Fruit fly (Drosophila melanogaster) ovary, adult (tissue): ENCODE results near the gene Or65a.

Source experiments
- CG17801 ChIP-seq: fragments of 200-800 bp; optimal IDR thresholded peaks from 2 replicates; lab custom pipeline; 2019; ENCODE audit warnings: missing biosample characterization, mild to moderate bottlenecking, missing genetic modification characterization, moderate library complexity; ENCODE audit not compliant: partially characterized antibody

Gene Or65a

DNA sequence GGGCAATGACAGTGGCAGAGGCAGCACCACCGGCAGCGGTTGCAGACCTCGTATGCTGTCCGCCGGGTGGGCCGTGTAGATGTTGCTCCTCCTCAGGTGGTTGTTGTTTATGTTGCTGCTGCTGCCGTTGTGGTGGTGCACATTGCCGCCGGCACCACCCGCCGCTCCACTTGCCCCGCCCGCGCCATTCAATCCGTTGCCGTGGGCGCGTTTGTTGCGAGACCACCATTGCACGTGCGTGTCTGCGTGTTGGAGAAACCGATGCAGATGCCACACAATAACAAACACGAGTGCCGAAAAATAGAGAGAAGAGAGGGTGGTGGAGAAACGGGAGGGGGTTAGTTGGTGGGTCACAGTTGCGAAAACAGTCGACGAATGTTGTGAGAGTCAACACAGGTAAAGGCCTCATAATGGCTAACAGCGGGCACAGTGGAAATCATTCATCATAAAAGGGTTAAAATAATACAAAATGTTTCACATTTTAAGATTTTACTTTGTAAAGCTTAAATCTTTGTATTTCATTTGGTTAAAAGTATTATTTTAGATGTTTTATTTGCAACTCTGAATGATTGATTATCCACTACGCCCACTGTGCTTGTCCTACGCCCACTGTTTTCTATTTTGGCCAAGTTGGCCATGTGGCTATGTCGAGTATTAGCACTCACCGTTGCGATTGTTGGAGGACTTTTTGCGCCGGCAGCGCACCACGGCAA is 11.1 kb downstream of the Or65a start:
- TF ChIP-seq CG17801 (GFP tag; lab: Kevin White, UChicago): no peak

DNA sequence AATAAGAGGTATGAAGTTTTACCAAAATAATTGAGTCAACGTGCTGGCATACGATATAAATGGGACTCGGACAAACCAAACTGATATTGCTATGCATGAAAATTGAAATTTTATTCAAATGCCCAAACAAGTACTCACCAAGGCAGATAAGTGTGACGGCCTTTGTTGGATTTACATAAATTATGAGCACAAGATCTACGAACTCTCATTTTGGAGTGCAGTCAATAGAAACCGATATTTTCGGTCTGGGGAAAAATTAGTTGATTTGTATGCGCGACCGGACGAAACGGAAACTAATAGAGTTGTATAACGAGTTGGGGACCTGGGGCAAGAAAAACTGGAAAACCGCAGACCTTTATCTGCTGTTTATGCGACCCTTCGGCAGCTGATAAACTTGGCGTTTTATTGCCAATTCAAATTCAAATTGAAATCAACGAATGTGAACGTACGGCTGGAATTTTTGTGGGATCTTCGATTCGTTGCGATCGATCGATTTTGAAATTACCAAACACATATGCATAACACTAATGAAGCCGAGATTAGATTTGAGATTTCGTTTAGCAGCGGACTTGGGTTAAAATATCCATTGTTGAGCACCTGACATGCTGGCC is 15.9 kb downstream of the Or65a start:
- TF ChIP-seq CG17801 (GFP tag; lab: Kevin White, UChicago): no peak

DNA sequence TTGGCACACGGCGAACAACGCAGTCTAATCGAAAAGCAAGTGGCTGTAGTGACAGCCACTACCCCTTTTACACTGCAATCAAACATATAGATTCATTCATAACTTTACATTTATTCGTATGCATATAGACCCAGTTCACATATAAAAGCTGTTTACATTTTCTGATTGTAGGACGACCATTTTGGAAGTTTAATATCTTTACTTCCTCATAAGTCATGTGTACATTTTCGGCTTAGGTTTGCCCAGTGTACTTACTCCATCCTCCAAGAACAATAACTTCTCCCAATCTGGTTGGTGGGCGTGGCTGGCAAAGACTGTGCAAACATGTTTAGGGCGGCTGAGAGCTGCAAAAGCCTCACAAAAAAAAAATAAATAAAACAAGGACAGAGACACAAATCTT is 17.9 kb downstream of the Or65a start:
- no peak for TF ChIP-seq CG17801 (GFP tag; lab: Kevin White, UChicago)

DNA sequence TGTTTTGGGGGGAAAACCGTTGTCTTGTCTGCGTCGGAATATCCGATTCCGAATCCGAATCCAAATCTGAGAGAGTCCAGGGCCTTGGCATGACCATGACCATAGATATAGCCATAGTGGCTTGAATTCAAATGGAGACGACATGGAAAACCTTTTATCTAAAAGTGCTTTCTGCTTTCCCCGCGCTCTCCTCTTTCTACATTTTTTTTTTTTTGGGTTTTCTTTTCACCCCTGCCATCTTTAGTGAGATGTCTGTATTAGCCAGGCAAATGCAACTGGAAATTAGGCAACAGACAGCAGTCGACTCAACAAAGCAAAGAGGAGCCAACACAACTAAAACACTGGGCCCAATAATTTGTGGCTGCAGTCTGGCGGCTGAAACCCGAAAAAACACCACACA is 21.8 kb downstream of the Or65a start:
- TF ChIP-seq CG17801 (GFP tag; lab: Kevin White, UChicago): no peak

dm6 chr3L:6344243-6344642 is 23.8 kb downstream of the Or65a start:
- no peak for TF ChIP-seq CG17801 (GFP tag; lab: Kevin White, UChicago)

DNA sequence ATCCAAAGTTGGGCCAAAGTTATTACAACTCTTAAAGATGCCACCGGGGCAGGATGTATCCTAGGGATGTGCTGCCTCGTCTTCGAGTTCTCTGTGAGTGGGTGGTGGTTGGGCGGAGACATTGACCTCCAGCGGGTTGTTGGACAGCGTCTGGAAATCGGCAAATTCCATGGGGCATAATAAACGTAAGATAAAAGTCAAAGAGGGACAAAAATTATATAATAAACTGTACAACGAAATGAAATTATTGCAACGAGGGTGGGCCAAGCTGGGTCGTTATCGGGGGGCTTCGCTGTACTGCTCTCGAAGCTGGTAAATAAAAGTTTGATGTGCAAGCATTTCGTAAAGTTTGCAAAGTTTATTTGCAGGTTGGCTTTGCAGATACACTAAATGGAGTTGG is 28.0 kb downstream of the Or65a start:
- no peak for TF ChIP-seq CG17801 (GFP tag; lab: Kevin White, UChicago)

dm6 chr3L:6349976-6350375 is 29.6 kb downstream of the Or65a start, which contains the start of gene Sfp65A:
TSS of gene Sfp65A (plus strand) at chr3L:6350276.
- TF ChIP-seq CG17801 (GFP tag; lab: Kevin White, UChicago): no peak

DNA sequence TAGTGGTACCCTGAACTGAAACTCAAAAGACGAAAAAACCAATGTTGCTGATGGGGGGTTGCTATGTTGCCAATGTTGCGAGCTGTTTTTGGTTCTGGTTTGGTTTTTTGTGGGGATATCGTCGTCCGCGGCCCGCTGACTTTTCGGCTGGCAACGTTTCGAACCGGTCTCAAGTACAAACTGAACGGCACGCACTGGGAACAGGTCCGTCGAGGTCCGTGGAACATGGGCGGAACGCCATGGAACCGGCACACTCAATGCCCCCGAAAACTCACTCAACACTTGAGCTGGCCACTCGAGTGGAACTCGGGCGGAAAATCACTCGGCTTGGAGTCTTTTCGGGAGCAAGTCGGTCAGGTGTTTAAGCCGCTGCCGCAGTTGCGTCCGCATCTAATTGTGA is 31.8 kb downstream of the Or65a start, which contains the start of gene CG13300:
CG13300 (minus strand) TSS at position 159 of the 400 bp plus-strand sequence.
- TF ChIP-seq CG17801 (GFP tag; lab: Kevin White, UChicago): no peak

DNA sequence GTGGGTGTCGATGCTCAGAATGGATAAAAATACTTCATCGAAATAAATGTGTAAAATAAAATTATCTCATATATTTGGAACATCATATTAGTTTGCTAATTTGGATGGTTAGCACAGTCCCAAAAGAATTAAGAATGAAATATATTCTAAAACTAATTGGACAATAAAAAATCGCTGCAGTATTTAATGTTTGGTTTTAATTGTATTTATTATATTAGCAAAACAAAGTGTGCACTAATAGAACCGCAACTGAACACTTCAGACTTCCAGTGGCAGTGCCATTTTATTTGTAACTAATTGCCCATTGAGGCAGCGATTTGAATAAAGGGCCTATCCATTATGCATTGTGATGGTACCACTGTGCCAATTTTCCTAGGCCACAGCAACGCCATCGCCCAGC is 34.6 kb downstream of the Or65a start:
- no peak for TF ChIP-seq CG17801 (GFP tag; lab: Kevin White, UChicago)

DNA sequence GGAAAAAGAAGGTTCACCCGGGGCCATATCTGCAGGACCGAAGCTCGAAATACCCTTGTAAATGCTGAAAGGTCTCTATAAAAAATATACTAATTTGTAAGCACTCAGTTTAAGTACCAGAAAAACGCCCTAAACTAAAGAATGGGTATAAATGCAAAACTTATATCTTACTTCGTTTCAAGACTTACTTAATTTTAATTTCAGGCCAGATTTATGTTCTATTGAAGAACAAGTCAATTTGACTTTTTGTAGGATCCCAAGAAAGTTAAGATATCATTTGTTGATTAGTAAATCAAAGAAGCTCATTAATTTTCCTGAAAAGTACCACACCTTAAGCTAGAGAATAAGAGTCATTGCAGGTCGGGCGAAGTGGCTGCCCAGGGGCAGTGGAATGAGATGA is 36.7 kb downstream of the Or65a start:
- no peak for TF ChIP-seq CG17801 (GFP tag; lab: Kevin White, UChicago)

DNA sequence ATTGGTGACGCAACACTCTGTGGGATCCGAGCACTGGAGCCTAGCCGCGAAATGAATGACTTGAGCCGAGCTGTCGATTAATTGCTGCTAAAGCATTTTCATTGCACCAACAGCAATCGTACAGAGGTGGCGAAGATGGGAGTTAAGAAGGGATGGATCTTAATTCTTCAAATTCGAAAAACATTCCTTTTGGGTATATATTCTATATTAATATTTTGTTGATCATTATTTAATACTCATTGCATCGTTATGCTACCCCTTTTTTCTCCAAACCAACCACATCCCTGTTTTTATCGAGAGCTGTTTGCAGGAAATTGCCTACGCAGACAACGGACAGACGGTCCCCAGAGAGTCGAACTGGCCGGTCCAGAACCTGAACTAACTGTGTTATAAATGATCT is 38.1 kb downstream of the Or65a start:
- no peak for TF ChIP-seq CG17801 (GFP tag; lab: Kevin White, UChicago)

- no peak for TF ChIP-seq CG17801 (GFP tag; lab: Kevin White, UChicago)
Measured at dm6 chr3L:6359205-6359604, 38.8 kb downstream of the Or65a start.

DNA sequence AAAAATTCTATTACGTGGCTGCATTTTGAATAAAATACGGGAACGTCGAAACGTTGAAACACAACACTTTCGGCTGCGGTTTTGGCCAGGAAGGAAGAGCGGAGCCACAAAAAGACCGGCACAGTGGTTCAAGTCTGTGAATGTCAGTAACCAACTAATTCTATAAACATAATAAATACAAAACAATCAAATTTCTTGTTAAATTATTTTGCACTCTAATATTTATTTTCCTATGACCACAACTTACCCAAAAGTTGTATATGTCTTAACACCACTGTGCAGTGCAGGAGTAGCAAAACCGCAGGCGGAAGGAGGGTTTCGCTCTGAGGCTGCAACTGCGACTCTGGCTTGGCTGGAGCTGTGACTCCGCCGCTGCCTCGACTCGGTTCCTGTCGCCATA is 43.2 kb downstream of the Or65a start:
- TF ChIP-seq CG17801 (GFP tag; lab: Kevin White, UChicago): no peak

DNA sequence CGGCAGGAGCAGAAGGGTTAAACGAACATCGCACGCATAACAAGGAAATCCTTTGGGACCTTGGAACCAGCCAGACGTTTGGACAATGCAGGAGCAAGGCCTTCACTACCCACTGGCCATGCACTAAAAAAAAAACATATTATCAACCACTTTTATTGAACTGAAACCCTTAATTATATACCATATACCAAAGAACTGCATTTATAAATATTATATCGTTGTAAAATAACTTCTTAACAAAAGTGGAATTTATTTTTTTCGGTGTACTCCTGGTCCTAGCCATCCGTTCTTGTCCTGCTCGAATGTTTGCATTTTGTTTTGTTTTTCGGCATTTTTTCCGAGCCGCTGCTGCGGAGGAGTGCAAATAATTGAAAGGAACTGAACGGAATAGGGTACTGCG is 43.8 kb downstream of the Or65a start:
- TF ChIP-seq CG17801 (GFP tag; lab: Kevin White, UChicago): no peak

DNA sequence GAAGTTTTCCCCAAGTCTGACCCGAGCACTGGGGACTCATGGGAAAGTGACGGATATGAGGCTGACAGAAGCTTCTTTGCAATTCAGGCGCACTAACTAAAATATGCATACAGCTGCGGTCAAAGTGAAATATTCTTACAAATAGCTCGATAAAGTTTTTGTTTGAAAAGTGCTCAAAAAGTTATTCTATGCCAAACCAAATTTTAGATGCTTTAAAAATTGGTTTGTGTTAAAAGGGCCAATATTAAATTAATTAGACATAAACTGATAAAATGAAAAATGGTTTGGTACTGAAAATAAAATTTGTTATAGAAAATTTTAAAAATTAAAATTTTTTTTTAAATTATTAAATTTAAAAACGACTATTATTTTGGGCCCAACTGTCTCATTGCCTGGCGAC is 46.2 kb downstream of the Or65a start:
- TF ChIP-seq CG17801 (GFP tag; lab: Kevin White, UChicago): no peak

DNA sequence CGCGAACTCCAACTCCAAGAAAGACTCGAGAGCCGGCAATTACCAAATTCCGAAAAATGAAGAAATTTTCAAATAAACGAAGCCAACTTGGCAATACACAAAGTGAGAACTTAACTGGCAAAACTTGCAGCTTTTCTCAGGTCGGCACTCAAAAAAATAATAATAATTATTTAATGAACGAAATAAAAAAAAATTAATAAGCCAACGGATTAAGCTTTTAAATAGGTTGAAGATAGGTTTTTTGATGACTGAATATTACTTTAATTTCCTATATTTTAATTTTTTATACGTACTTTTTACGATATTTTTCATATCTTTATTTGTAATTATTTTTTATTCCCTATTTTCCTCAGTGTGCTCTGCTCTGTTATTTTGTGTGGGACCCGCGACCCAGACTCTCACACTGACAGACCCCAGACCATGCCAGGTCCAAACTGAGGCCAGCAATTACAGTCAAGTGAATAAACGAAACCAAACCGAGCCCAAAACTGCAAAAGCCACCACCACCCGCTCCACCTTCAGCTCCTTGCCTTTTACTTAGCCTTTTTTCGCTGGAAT is 49.3 kb downstream of the Or65a start:
- no peak for TF ChIP-seq CG17801 (GFP tag; lab: Kevin White, UChicago)
